Fruit fly (Drosophila melanogaster): ENCODE results near the gene CG11089.

Gene CG11089

DNA sequence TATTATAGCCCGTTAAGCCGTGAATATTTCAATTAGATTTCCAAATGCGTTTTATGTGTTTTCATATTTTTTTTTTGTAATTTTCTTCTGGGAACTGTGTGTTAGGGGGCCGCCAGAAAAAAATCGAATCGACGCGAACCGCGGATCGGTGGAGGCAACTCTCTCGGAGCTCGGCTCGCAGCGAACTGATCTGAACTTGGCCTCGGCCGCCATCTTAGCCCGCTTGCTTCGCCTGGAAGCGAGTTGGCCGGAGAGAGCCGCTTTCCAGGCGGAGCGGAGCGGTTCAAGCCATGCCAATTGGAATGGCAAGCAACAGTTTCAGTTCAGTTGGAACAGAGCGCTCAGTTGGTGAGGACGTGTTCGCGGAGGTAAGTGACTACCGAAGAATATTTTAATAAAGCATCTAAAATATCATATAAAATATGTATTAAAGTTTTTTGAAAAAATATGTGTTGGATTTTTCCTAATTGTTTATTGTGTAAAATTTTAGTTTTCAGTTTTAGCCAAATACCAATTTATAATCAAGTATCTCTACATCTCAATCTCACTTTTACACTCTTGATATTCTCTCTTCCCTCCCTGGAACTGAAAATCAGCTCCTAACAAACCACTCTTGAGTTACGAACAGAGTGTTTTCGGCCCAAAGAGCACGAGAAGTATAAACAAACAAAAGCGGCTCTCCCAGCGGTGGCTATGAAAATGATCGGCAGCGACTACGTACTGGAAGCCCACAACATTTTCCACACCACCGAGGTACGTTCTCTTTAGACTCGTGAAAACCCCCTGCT, 17.8 kb downstream of the CG11089 start, which contains the start of the genes CG31121 and CG11069:
TSS of gene CG31121 (minus strand) at position 187 of the 788 bp plus-strand sequence.
TSS of gene CG11069 (plus strand) at position 324 of the 788 bp plus-strand sequence.
- TF ChIP-seq noc (tag; optimal IDR thresholded peaks at IDR 0.05) = no peak

dm6 chr3R:24900816-24901215, 24.0 kb downstream of the CG11089 start, which contains the start of gene CG10845:
Gene CG10845, plus strand, starts transcription at chr3R:24901116.
- no peak for TF ChIP-seq noc (tag; optimal IDR thresholded peaks at IDR 0.05)

- TF ChIP-seq noc (tag; optimal IDR thresholded peaks at IDR 0.05) = no peak
Measured at dm6 chr3R:24905959-24906634, 29.3 kb downstream of the CG11089 start, which contains the start of gene CG13643. Gene CG13643, minus strand, starts transcription at chr3R:24906004.

DNA sequence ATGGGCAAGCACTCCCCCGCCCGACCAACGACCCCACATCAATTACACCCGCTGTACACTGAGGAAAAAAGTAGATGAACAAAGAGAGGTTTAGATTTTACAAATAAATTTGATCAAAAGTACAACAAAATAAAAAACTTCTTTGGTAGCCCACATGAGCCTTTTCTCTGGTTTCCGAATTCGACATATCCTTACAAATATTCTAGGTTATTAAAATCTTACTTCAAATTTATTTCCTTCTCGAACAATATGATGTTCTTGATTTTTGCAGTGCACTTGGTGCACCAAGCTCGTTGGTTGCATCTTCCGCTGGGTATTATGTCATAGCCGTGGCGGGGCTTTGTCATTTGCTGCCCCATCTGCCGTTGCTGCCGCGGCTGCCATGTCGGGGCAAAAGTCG, 29.8 kb downstream of the CG11089 start:
- no peak for TF ChIP-seq noc (tag; optimal IDR thresholded peaks at IDR 0.05)

- TF ChIP-seq noc (tag; optimal IDR thresholded peaks at IDR 0.05) = no peak
Measured at dm6 chr3R:24908034-24908433, 31.2 kb downstream of the CG11089 start.

dm6 chr3R:24910097-24910496, 33.3 kb downstream of the CG11089 start:
- TF ChIP-seq noc (tag; optimal IDR thresholded peaks at IDR 0.05) = no peak

DNA sequence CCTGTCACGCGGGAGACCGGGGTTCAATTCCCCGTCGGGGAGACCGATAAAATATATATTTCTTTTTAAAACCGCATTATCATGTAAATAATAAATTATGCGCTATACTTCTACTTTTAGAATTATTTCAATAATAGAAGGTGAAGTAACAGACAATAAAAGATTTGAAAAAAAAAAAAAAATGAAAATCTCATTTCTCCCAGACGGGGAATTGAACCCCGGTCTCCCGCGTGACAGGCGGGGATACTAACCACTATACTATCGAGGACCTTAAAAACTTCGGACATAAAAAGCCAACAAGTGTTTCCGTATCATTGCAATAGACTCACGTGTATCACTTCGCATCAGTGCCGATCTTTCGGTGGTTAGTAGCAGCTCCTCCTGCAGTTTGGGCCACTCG, 38.0 kb downstream of the CG11089 start:
- TF ChIP-seq noc (tag; optimal IDR thresholded peaks at IDR 0.05) = no peak

DNA sequence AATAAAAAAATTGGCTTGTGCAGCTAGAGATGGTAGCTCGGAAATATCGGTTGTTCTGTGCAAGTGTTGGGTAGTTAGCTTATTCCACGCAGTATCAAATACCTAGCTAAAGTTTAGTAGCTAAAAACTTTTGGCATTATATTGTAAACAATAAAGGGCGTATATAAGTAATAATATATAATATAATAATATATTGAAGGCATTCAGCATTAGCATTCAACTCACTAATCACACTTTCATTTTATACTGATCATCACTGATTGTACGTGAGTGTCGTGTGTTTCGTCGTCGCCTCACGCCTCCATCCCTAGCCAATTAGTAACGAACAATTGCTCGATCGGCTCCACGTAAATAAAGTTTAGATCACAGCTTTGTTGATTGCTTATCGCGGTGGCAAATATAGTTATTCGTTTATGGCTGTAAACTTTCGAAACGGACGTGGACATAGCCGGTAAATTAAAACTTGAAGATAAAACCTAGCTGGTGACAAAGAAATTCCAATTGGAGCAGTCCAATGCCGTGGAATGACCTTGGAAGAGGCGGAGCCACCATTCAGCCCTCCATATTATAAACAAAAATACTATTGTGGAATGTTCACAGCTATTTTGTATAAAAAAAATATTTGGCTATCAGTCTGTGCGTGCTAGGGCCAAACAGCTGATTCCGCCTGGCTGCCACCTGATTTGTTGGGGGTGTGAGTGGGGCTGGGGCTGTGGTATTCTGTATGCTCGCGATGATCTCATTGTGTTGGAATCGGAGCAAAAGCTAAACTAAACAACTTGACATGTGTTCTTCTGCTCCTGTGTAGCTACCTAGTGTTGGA, 41.2 kb downstream of the CG11089 start, which contains the start of the genes PIG-S, sud1 and CG11168:
TSS of gene PIG-S (minus strand) at position 51 of the 823 bp plus-strand sequence.
TSS of gene sud1 (minus strand) at position 51 of the 823 bp plus-strand sequence.
TSS of gene CG11168 (plus strand) at position 293 of the 823 bp plus-strand sequence.
- TF ChIP-seq noc (tag; optimal IDR thresholded peaks at IDR 0.05) = peak; percentile 50

- TF ChIP-seq noc (tag; optimal IDR thresholded peaks at IDR 0.05) = no peak
Measured at dm6 chr3R:24922270-24922669, 45.4 kb downstream of the CG11089 start, which contains the start of gene Mink. Gene Mink, plus strand, starts transcription at chr3R:24922473.

- no peak for TF ChIP-seq noc (tag; optimal IDR thresholded peaks at IDR 0.05)
Measured at dm6 chr3R:24924916-24925315, 48.1 kb downstream of the CG11089 start, which contains the start of gene Trf4-2. Gene Trf4-2, plus strand, starts transcription at chr3R:24925216.

DNA sequence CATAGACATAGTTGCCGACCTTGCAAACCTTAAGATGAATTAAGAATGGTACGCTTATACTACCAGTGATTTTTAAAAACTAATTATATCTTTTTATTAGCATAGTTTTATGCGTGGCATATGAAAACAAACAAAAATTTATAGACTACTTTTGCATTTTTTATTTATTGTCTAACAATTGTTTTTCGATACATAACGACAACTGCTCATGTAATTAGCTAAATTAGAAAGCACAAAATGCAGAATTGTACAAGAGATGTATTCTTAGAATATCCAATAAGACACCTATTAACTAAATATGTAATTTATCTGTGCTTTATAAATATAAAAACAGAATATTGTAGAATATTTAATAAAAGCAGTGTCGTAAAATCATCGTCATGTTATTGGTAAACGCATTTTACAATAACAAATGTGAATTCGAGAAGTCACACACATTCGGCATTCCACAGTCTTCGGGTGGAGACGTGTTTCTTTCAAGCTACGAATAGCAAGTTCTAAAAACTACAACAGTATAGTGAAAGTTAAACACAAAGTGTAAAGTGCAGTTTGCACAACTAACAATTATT, 50.0 kb downstream of the CG11089 start:
- no peak for TF ChIP-seq noc (tag; optimal IDR thresholded peaks at IDR 0.05)
